Worm (Caenorhabditis elegans) whole organism, L1 larva: Measurements from ENCODE around the gene Y73C8C.4.

Source experiments
- alr-1 ChIP-seq: fragments of 200-800 bp; sonication (Bioruptor generic); optimal IDR thresholded peaks from 2 replicates; lab custom pipeline; 2018; ENCODE audit warnings: borderline replicate concordance, mild to moderate bottlenecking, missing genetic modification characterization, missing compliant biosample characterization
- ceh-88 ChIP-seq: fragments of 200-800 bp; sonication (Bioruptor generic); IDR thresholded peaks from 2 replicates; pipeline ENCODE4 v1.3.6; 2022; ENCODE audit warnings: missing genetic modification characterization, missing compliant biosample characterization
- ces-1 ChIP-seq: fragments of 150-350 bp; optimal IDR thresholded peaks from 2 replicates; lab custom pipeline; 2014; ENCODE audit warnings: missing biosample characterization, missing genetic modification reagents, missing genetic modification characterization
- egl-27 ChIP-seq, 2 experiments: fragments of 150-350 bp in 1 of 2; sonication (generic microtip); optimal IDR thresholded peaks; 3 replicates each; lab custom pipeline; 2017 to 2018; ENCODE audit warnings: missing biosample characterization in 2 of 2, missing genetic modification characterization in 2 of 2, missing genetic modification reagents in 2 of 2
- mdl-1 ChIP-seq, 2 experiments: fragments of 150-350 bp; optimal IDR thresholded peaks; 2 replicates each; lab custom pipeline; 2014 to 2017; ENCODE audit warnings: missing biosample characterization in 2 of 2, missing genetic modification characterization in 2 of 2, inconsistent platforms in 1 of 2
- nhr-11 ChIP-seq: fragments of 150-350 bp; optimal IDR thresholded peaks from 2 replicates; lab custom pipeline; 2014; ENCODE audit warnings: missing biosample characterization, missing genetic modification characterization
- nhr-28 ChIP-seq: fragments of 150-350 bp; optimal IDR thresholded peaks from 2 replicates; lab custom pipeline; 2014; ENCODE audit warnings: missing biosample characterization, missing genetic modification characterization
- pqm-1 ChIP-seq: sonication (generic microtip); optimal IDR thresholded peaks from 3 replicates; lab custom pipeline; 2017; ENCODE audit warnings: missing biosample characterization, missing genetic modification characterization
- skn-1 ChIP-seq: fragments of 150-350 bp; optimal IDR thresholded peaks from 2 replicates; lab custom pipeline; 2014; ENCODE audit warnings: missing biosample characterization, missing genetic modification characterization
- sox-4 ChIP-seq: sonication (generic microtip); optimal IDR thresholded peaks from 2 replicates; lab custom pipeline; 2016; ENCODE audit warnings: missing genetic modification characterization, missing compliant biosample characterization
- unc-62 ChIP-seq: fragments of 150-350 bp; optimal IDR thresholded peaks from 2 replicates; lab custom pipeline; 2014; ENCODE audit warnings: missing biosample characterization, missing genetic modification reagents, missing genetic modification characterization
- unc-86 ChIP-seq: sonication (generic microtip); optimal IDR thresholded peaks from 2 replicates; lab custom pipeline; 2016; ENCODE audit warnings: missing genetic modification characterization, missing compliant biosample characterization
- xbp-1 ChIP-seq: sonication (generic microtip); optimal IDR thresholded peaks from 2 replicates; lab custom pipeline; 2016; ENCODE audit warnings: missing genetic modification characterization, missing compliant biosample characterization
- ztf-11 ChIP-seq, 2 experiments: sonication (generic microtip); optimal IDR thresholded peaks; 2 replicates each; lab custom pipeline; 2016 to 2017; ENCODE audit warnings: missing genetic modification characterization in 2 of 2, missing biosample characterization in 1 of 2, missing compliant biosample characterization in 1 of 2

DNA sequence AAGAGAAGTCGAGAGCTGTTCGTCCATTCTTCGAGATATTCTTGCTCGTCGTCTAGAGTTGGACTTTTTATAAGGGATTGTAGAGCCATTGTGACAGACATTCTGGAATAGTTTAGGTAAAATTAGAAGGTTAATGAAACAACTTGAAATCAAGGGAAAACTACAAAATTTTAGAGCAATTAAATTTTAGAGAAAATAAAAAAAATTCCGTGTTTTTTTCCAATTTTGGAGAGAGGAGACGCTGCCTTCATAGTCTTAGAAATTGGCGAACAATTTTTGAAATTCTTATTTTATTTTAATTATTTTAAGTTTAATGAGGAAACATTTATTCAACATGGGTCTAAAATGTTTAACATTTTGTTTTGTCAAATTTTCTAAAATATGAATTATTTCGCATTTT, 30.4 kb downstream of the Y73C8C.4 start, which contains the start of gene C50H11.13:
- no peak for TF ChIP-seq egl-27 (tag; optimal IDR thresholded peaks at IDR 0.05; lab: Kevin White, UChicago)
- TF ChIP-seq nhr-11 = no peak
- no peak for TF ChIP-seq alr-1 (tag; lab: Kevin White, UChicago)
- TF ChIP-seq pqm-1 = no peak
- no peak for TF ChIP-seq ces-1 (GFP tag; lab: Kevin White, UChicago)
- no peak for TF ChIP-seq skn-1 (tag; lab: Kevin White, UChicago)
- TF ChIP-seq nhr-28 = no peak
- TF ChIP-seq sox-4 (tag; lab: Kevin White, UChicago) = no peak
- TF ChIP-seq unc-62 (GFP tag; lab: Kevin White, UChicago) = no peak
- no peak for TF ChIP-seq ceh-88 (GFP tag; lab: Robert Waterston, UW)
- TF ChIP-seq ztf-11 (tag; optimal IDR thresholded peaks at IDR 0.05; lab: Kevin White, UChicago) = no peak
- no peak for TF ChIP-seq mdl-1 (tag; optimal IDR thresholded peaks at IDR 0.05; lab: Kevin White, UChicago)
- TF ChIP-seq unc-86 (tag; lab: Kevin White, UChicago) = no peak
- no peak for TF ChIP-seq xbp-1 (tag; lab: Kevin White, UChicago)
